ENCODE assay signal across 2 fruit fly cellular contexts in the genomic region with DNA sequence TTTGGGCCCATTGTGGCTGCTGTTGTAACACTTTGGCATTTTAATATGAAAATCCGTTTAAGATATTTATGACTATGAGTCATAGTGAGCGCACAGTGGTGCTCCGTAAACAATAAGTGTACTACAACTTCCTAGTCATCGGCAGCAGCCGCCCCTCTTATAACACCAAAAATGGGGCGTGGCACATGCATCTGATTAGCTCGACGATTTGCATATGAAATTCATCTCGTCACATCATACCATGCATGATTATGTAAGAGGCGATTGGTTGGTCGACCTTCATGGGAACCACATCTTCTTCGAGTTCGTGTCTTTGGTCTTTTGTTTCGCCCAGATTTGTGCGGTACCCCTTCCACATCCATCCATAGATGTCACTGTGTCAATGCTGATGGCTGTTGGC.
A peak's percentile ranks its signal among the peaks of the same experiment; 100 is the strongest.
TF ChIP-seq lines count a peak whose summit lies in the region.

No protein-coding gene starts in this region.

- no peak for TF ChIP-seq CTCF in whole organism, embryonic (GFP tag; optimal IDR thresholded peaks at IDR 0.05; lab: Kevin White, UChicago)

TF ChIP-seq in whole organism, embryonic, 481 proteins besides CTCF, POLR2A, EP300 and RAD21 (continues in another document):
- TF ChIP-seq maf-S (GFP tag; optimal IDR thresholded peaks at IDR 0.05; lab: Kevin White, UChicago) = no peak
- no peak for TF ChIP-seq Dfd (GFP tag; optimal IDR thresholded peaks at IDR 0.05; lab: Kevin White, UChicago)
- TF ChIP-seq tin (GFP tag; optimal IDR thresholded peaks at IDR 0.05; lab: Kevin White, UChicago) = no peak
- no peak for TF ChIP-seq Ets97D (GFP tag; optimal IDR thresholded peaks at IDR 0.05; lab: Kevin White, UChicago)
- no peak for TF ChIP-seq CG10366 (GFP tag; IDR thresholded peaks at IDR 0.05; lab: Robert Waterston, UW)
- TF ChIP-seq abd-A (tag; optimal IDR thresholded peaks at IDR 0.05; lab: Kevin White, UChicago) = peak; percentile 62
- no peak for TF ChIP-seq cg (GFP tag; optimal IDR thresholded peaks at IDR 0.05; lab: Kevin White, UChicago)
- TF ChIP-seq Sry-β (GFP tag; optimal IDR thresholded peaks at IDR 0.05; lab: Kevin White, UChicago) = no peak
- TF ChIP-seq CG12744 (GFP tag; optimal IDR thresholded peaks at IDR 0.05; lab: Kevin White, UChicago) = no peak
- TF ChIP-seq Doc2 (GFP tag; IDR thresholded peaks at IDR 0.05; lab: Robert Waterston, UW) = no peak
- TF ChIP-seq ind (GFP tag; optimal IDR thresholded peaks at IDR 0.05; lab: Kevin White, UChicago) = no peak
- TF ChIP-seq CG13296 (GFP tag; optimal IDR thresholded peaks at IDR 0.05; lab: Kevin White, UChicago) = no peak
- no peak for TF ChIP-seq slou (GFP tag; optimal IDR thresholded peaks at IDR 0.05; lab: Kevin White, UChicago)
- no peak for TF ChIP-seq CG2875 (GFP tag; optimal IDR thresholded peaks at IDR 0.05; lab: Kevin White, UChicago)
- no peak for TF ChIP-seq CG6689 (GFP tag; IDR thresholded peaks at IDR 0.05; lab: Robert Waterston, UW)
- no peak for TF ChIP-seq CG33557 (GFP tag; optimal IDR thresholded peaks at IDR 0.05; lab: Kevin White, UChicago)
- TF ChIP-seq oc (tag; optimal IDR thresholded peaks at IDR 0.05; lab: Kevin White, UChicago) = peak; percentile 48
- TF ChIP-seq vvl (GFP tag; IDR thresholded peaks at IDR 0.05; lab: Robert Waterston, UW) = peak; percentile 64
- TF ChIP-seq Eip74EF (GFP tag; optimal IDR thresholded peaks at IDR 0.05; lab: Kevin White, UChicago) = peak in 1 of 2 experiments; percentile 80
- no peak for TF ChIP-seq Myb (GFP tag; optimal IDR thresholded peaks at IDR 0.05; lab: Kevin White, UChicago)
- no peak for TF ChIP-seq CG9797 (GFP tag; optimal IDR thresholded peaks at IDR 0.05; lab: Kevin White, UChicago)
- no peak for TF ChIP-seq GATAe (GFP tag; conservative IDR thresholded peaks at IDR 0.05; lab: Robert Waterston, UW)
- TF ChIP-seq grn (GFP tag; optimal IDR thresholded peaks at IDR 0.05; lab: Kevin White, UChicago) = no peak
- TF ChIP-seq sd (tag; optimal IDR thresholded peaks at IDR 0.05; lab: Kevin White, UChicago) = peak; percentile 77
- TF ChIP-seq eve (GFP tag; optimal IDR thresholded peaks at IDR 0.05; lab: Kevin White, UChicago) = no peak
- no peak for TF ChIP-seq CG4424 (GFP tag; optimal IDR thresholded peaks at IDR 0.05; lab: Kevin White, UChicago)
- no peak for TF ChIP-seq Scr (GFP tag; IDR thresholded peaks at IDR 0.05; lab: Robert Waterston, UW; ENCODE audit: partially characterized antibody)
- TF ChIP-seq CG2202 (tag; optimal IDR thresholded peaks at IDR 0.05; lab: Kevin White, UChicago) = no peak
- TF ChIP-seq toy (GFP tag; IDR thresholded peaks at IDR 0.05; lab: Robert Waterston, UW) = no peak
- TF ChIP-seq CG6654 (GFP tag; optimal IDR thresholded peaks at IDR 0.05; lab: Kevin White, UChicago) = no peak
- TF ChIP-seq HLH54F (GFP tag; optimal IDR thresholded peaks at IDR 0.05; lab: Kevin White, UChicago) = no peak
- TF ChIP-seq gsb-n (tag; optimal IDR thresholded peaks at IDR 0.05; lab: Kevin White, UChicago) = no peak
- TF ChIP-seq CG30020 (tag; optimal IDR thresholded peaks at IDR 0.05; lab: Kevin White, UChicago) = no peak
- TF ChIP-seq Spps (tag; optimal IDR thresholded peaks at IDR 0.05; lab: Kevin White, UChicago) = no peak
- no peak for TF ChIP-seq vfl (GFP tag; optimal IDR thresholded peaks at IDR 0.05; lab: Kevin White, UChicago)
- no peak for TF ChIP-seq zfh2 (GFP tag; optimal IDR thresholded peaks at IDR 0.05; lab: Kevin White, UChicago)
- no peak for TF ChIP-seq row (GFP tag; IDR thresholded peaks at IDR 0.05; lab: Robert Waterston, UW)
- no peak for TF ChIP-seq CG33213 (GFP tag; optimal IDR thresholded peaks at IDR 0.05; lab: Kevin White, UChicago)
- TF ChIP-seq Lhr (GFP tag; optimal IDR thresholded peaks at IDR 0.05; lab: Kevin White, UChicago) = no peak
- peak in 1 of 2 experiments; percentile 79 for TF ChIP-seq Pdp1 (GFP tag; optimal IDR thresholded peaks at IDR 0.05; lab: Kevin White, UChicago)
- TF ChIP-seq chinmo (GFP tag; IDR thresholded peaks at IDR 0.05; lab: Robert Waterston, UW; ENCODE audit: partially characterized antibody) = peak; percentile 90; the same call in 3 of the 4 replicates
- TF ChIP-seq cad (GFP tag; optimal IDR thresholded peaks at IDR 0.05; lab: Kevin White, UChicago) = no peak
- TF ChIP-seq pros (GFP tag; optimal IDR thresholded peaks at IDR 0.05; lab: Kevin White, UChicago) = peak; percentile 65
- no peak for TF ChIP-seq NK7.1 (GFP tag; optimal IDR thresholded peaks at IDR 0.05; lab: Kevin White, UChicago)
- TF ChIP-seq CoRest (tag; optimal IDR thresholded peaks at IDR 0.05; lab: Kevin White, UChicago) = no peak

TF ChIP-seq in whole organism, prepupa, 60 proteins besides CTCF, POLR2A, EP300 and RAD21:
- 0 out of 3 replicates have a peak, but pooled peaks have one; percentile 2 for TF ChIP-seq CG8119 (GFP tag; IDR thresholded peaks at IDR 0.05; lab: Robert Waterston, UW)
- no peak for TF ChIP-seq dsx (GFP tag; optimal IDR thresholded peaks at IDR 0.05; lab: Kevin White, UChicago; ENCODE audit: poor library complexity, severe bottlenecking)
